Fruit fly (Drosophila melanogaster) whole organism, embryonic: ENCODE results near the gene CG11726.

ENCODE experiments used
- Blimp-1 ChIP-seq: fragments of 200-800 bp; sonication (Bioruptor generic); optimal IDR thresholded peaks from 3 replicates; lab custom pipeline; 2018; ENCODE audit warnings: missing biosample characterization, missing genetic modification characterization, mild to moderate bottlenecking, moderate library complexity, missing genetic modification reagents
- CG10366 ChIP-seq: fragments of 200-800 bp; sonication (Bioruptor generic); IDR thresholded peaks from 2 replicates; pipeline ENCODE4 v1.3.6; 2022; ENCODE audit warnings: missing biosample characterization, missing genetic modification characterization
- CG10462 ChIP-seq: fragments of 200-800 bp; sonication (Bioruptor generic); optimal IDR thresholded peaks from 2 replicates; lab custom pipeline; 2016; ENCODE audit warnings: missing biosample characterization, missing genetic modification characterization
- CG10565 ChIP-seq: fragments of 200-800 bp; sonication (Bioruptor generic); optimal IDR thresholded peaks from 3 replicates; lab custom pipeline; 2016; ENCODE audit warnings: missing biosample characterization, mild to moderate bottlenecking, missing genetic modification characterization
- CG11247 ChIP-seq: fragments of 200-800 bp; sonication (Bioruptor generic); IDR thresholded peaks from 2 replicates; pipeline ENCODE4 v1.3.6; 2022; ENCODE audit warnings: missing biosample characterization, missing genetic modification characterization
- CG12236 ChIP-seq: fragments of 200-800 bp; sonication (Bioruptor generic); optimal IDR thresholded peaks from 2 replicates; lab custom pipeline; 2016; ENCODE audit warnings: missing biosample characterization, missing genetic modification characterization
- CG13775 ChIP-seq: fragments of 200-800 bp; sonication (Bioruptor generic); optimal IDR thresholded peaks from 3 replicates; lab custom pipeline; 2017; ENCODE audit warnings: missing biosample characterization, mild to moderate bottlenecking, missing genetic modification characterization
- CG17829 ChIP-seq: fragments of 200-800 bp; optimal IDR thresholded peaks from 2 replicates; lab custom pipeline; 2019; ENCODE audit warnings: missing biosample characterization, mild to moderate bottlenecking, missing genetic modification characterization, moderate library complexity
- CG17912 ChIP-seq: fragments of 200-800 bp; sonication (Bioruptor generic); optimal IDR thresholded peaks from 2 replicates; lab custom pipeline; 2018; ENCODE audit warnings: missing biosample characterization, mild to moderate bottlenecking, missing genetic modification characterization
- CG2129 ChIP-seq: fragments of 200-800 bp; sonication (Bioruptor generic); IDR thresholded peaks from 2 replicates; pipeline ENCODE4 v1.3.6; 2022; ENCODE audit warnings: missing biosample characterization, missing genetic modification characterization; ENCODE audit not compliant: partially characterized antibody
- CG30020 ChIP-seq: fragments of 200-800 bp; optimal IDR thresholded peaks from 2 replicates; lab custom pipeline; 2019; ENCODE audit warnings: missing biosample characterization, mild to moderate bottlenecking, missing genetic modification characterization, moderate library complexity
- CG30403 ChIP-seq: fragments of 200-800 bp; sonication (Bioruptor generic); optimal IDR thresholded peaks from 3 replicates; lab custom pipeline; 2016; ENCODE audit warnings: missing biosample characterization, missing genetic modification characterization
- CG31441 ChIP-seq: fragments of 200-800 bp; sonication (Bioruptor generic); IDR thresholded peaks from 2 replicates; pipeline ENCODE4 v1.3.6; 2022; ENCODE audit warnings: missing biosample characterization, missing genetic modification characterization
- CG32767 ChIP-seq: fragments of 200-800 bp; sonication (Bioruptor generic); IDR thresholded peaks from 2 replicates; pipeline ENCODE4 v1.3.6; 2022; ENCODE audit warnings: missing biosample characterization, missing genetic modification characterization
- CG34224 ChIP-seq: fragments of 200-800 bp; sonication (Bioruptor generic); IDR thresholded peaks from 3 replicates; pipeline ENCODE4 v1.3.6; 2022; ENCODE audit warnings: missing biosample characterization, missing genetic modification characterization; ENCODE audit not compliant: partially characterized antibody
- CG43689 ChIP-seq: fragments of 200-800 bp; sonication (Bioruptor generic); IDR thresholded peaks from 2 replicates; pipeline ENCODE4 v1.3.6; 2022; ENCODE audit warnings: missing biosample characterization, missing genetic modification characterization
- CG4854 ChIP-seq: fragments of 200-800 bp; sonication (Bioruptor generic); optimal IDR thresholded peaks from 2 replicates; lab custom pipeline; 2016; ENCODE audit warnings: missing biosample characterization, missing genetic modification characterization, inconsistent platforms
- CG5180 ChIP-seq: fragments of 200-800 bp; sonication (Bioruptor generic); optimal IDR thresholded peaks from 3 replicates; lab custom pipeline; 2017; ENCODE audit warnings: missing biosample characterization, missing genetic modification characterization, mild to moderate bottlenecking, moderate library complexity, missing genetic modification reagents
- CG7786 ChIP-seq: fragments of 200-800 bp; sonication (Bioruptor generic); optimal IDR thresholded peaks from 2 replicates; lab custom pipeline; 2016; ENCODE audit warnings: missing biosample characterization, missing genetic modification characterization
- CG8089 ChIP-seq: fragments of 200-800 bp; sonication (Bioruptor generic); optimal IDR thresholded peaks from 3 replicates; lab custom pipeline; 2016; ENCODE audit warnings: missing biosample characterization, missing genetic modification characterization
- CG8281 ChIP-seq: fragments of 200-800 bp; sonication (Bioruptor generic); optimal IDR thresholded peaks from 2 replicates; lab custom pipeline; 2018; ENCODE audit warnings: missing biosample characterization, mild to moderate bottlenecking, missing genetic modification characterization, moderate library complexity
- CG9609 ChIP-seq: fragments of 200-800 bp; sonication (Bioruptor generic); optimal IDR thresholded peaks from 3 replicates; lab custom pipeline; 2016; ENCODE audit warnings: missing biosample characterization, missing genetic modification characterization
- Dll ChIP-seq: fragments of 200-800 bp; sonication (Bioruptor generic); IDR thresholded peaks from 4 replicates; pipeline ENCODE4 v1.3.6; 2022; ENCODE audit warnings: missing biosample characterization, missing genetic modification characterization; ENCODE audit not compliant: partially characterized antibody
- Doc3 ChIP-seq: fragments of 200-800 bp; sonication (Bioruptor generic); IDR thresholded peaks from 3 replicates; pipeline ENCODE4 v1.3.6; 2022; ENCODE audit warnings: missing biosample characterization, missing genetic modification characterization; ENCODE audit not compliant: partially characterized antibody
- ERR ChIP-seq: fragments of 200-800 bp; sonication (Bioruptor generic); optimal IDR thresholded peaks from 2 replicates; lab custom pipeline; 2016; ENCODE audit warnings: missing biosample characterization, missing genetic modification characterization
- Fer3 ChIP-seq: fragments of 200-800 bp; sonication (Bioruptor generic); optimal IDR thresholded peaks from 2 replicates; lab custom pipeline; 2018; ENCODE audit warnings: missing biosample characterization, mild to moderate bottlenecking, missing genetic modification characterization, moderate library complexity
- HLH4C ChIP-seq: fragments of 200-800 bp; sonication (Bioruptor generic); IDR thresholded peaks from 3 replicates; pipeline ENCODE4 v1.3.6; 2022; ENCODE audit warnings: missing biosample characterization, missing genetic modification characterization; ENCODE audit not compliant: partially characterized antibody
- HLHmδ ChIP-seq: fragments of 200-800 bp; sonication (Bioruptor generic); optimal IDR thresholded peaks from 2 replicates; lab custom pipeline; 2018; ENCODE audit warnings: missing biosample characterization, mild to moderate bottlenecking, missing genetic modification characterization, moderate library complexity
- Hr78 ChIP-seq, 2 experiments: fragments of 200-800 bp in 1 of 2; fragments of >200 bp in 1 of 2; sonication (Bioruptor generic) in 1 of 2; optimal IDR thresholded peaks; 2 replicates each; lab custom pipeline; 2017 to 2019; ENCODE audit warnings: missing biosample characterization in 2 of 2, missing genetic modification characterization in 2 of 2, mild to moderate bottlenecking in 1 of 2, moderate library complexity in 1 of 2
- Lim3 ChIP-seq: fragments of 200-800 bp; sonication (Bioruptor generic); IDR thresholded peaks from 2 replicates; pipeline ENCODE4 v1.3.6; 2022; ENCODE audit warnings: missing biosample characterization, missing genetic modification characterization
- Oaz ChIP-seq: fragments of 200-800 bp; sonication (Bioruptor generic); IDR thresholded peaks from 2 replicates; pipeline ENCODE4 v1.3.6; 2022; ENCODE audit warnings: missing biosample characterization, missing genetic modification characterization
- Side ChIP-seq: fragments of 200-800 bp; sonication (Bioruptor generic); optimal IDR thresholded peaks from 2 replicates; lab custom pipeline; 2016; ENCODE audit warnings: missing biosample characterization, missing genetic modification characterization
- Sox102F ChIP-seq: fragments of 200-800 bp; sonication (Bioruptor generic); optimal IDR thresholded peaks from 2 replicates; lab custom pipeline; 2018; ENCODE audit warnings: missing biosample characterization, mild to moderate bottlenecking, missing genetic modification characterization, moderate library complexity
- Stat92E ChIP-seq, 3 experiments: fragments of >200 bp in 2 of 3; fragments of 200-800 bp in 1 of 3; sonication (Bioruptor generic) in 1 of 3; optimal IDR thresholded peaks; 2 replicates each; lab custom pipeline; 2017 to 2019; ENCODE audit warnings: missing biosample characterization in 3 of 3, missing genetic modification characterization in 3 of 3, mild to moderate bottlenecking in 1 of 3, moderate library complexity in 1 of 3
- TFAM ChIP-seq: fragments of 200-800 bp; sonication (Bioruptor generic); optimal IDR thresholded peaks from 2 replicates; lab custom pipeline; 2017; ENCODE audit warnings: missing biosample characterization, missing genetic modification characterization, inconsistent platforms
- chif ChIP-seq, 2 experiments: fragments of 200-800 bp; sonication (Bioruptor generic); optimal IDR thresholded peaks; 3 replicates each; lab custom pipeline; 2016; ENCODE audit warnings: missing biosample characterization in 2 of 2, missing genetic modification characterization in 2 of 2
- exex ChIP-seq: fragments of 200-800 bp; sonication (Bioruptor generic); optimal IDR thresholded peaks from 4 replicates; lab custom pipeline; 2018; ENCODE audit warnings: missing biosample characterization, mild to moderate bottlenecking, missing genetic modification characterization, moderate library complexity
- eyg ChIP-seq: fragments of 200-800 bp; sonication (Bioruptor generic); optimal IDR thresholded peaks from 3 replicates; lab custom pipeline; 2016; ENCODE audit warnings: missing biosample characterization, missing genetic modification characterization
- grn ChIP-seq: fragments of 200-800 bp; sonication (Bioruptor generic); optimal IDR thresholded peaks from 3 replicates; lab custom pipeline; 2017; ENCODE audit warnings: missing biosample characterization, missing genetic modification characterization
- klu ChIP-seq: fragments of 200-800 bp; sonication (Bioruptor generic); IDR thresholded peaks from 2 replicates; pipeline ENCODE4 v1.3.6; 2022; ENCODE audit warnings: missing biosample characterization, missing genetic modification characterization
- nerfin-1 ChIP-seq: fragments of 200-800 bp; sonication (Bioruptor generic); optimal IDR thresholded peaks from 3 replicates; lab custom pipeline; 2019; ENCODE audit warnings: missing biosample characterization, mild to moderate bottlenecking, missing genetic modification characterization, moderate library complexity
- otp ChIP-seq: fragments of 200-800 bp; sonication (Bioruptor generic); IDR thresholded peaks from 3 replicates; pipeline ENCODE4, ENCODE4 v1.3.6; 2022; ENCODE audit warnings: missing biosample characterization, missing genetic modification characterization
- slp2 ChIP-seq: fragments of 200-800 bp; sonication (Bioruptor generic); optimal IDR thresholded peaks from 2 replicates; lab custom pipeline; 2016; ENCODE audit warnings: missing biosample characterization, missing genetic modification characterization
- sqz ChIP-seq: fragments of 200-800 bp; sonication (Bioruptor generic); optimal IDR thresholded peaks from 3 replicates; lab custom pipeline; 2018; ENCODE audit warnings: missing biosample characterization, mild to moderate bottlenecking, missing genetic modification characterization
- stwl ChIP-seq: fragments of 200-800 bp; sonication (Bioruptor generic); optimal IDR thresholded peaks from 3 replicates; lab custom pipeline; 2018; ENCODE audit warnings: missing biosample characterization, mild to moderate bottlenecking, missing genetic modification characterization, moderate library complexity
- vvl ChIP-seq: fragments of 200-800 bp; sonication (Bioruptor generic); IDR thresholded peaks from 2 replicates; pipeline ENCODE4 v1.3.6; 2022; ENCODE audit warnings: missing biosample characterization, missing genetic modification characterization
- z ChIP-seq: fragments of 200-800 bp; sonication (Bioruptor generic); IDR thresholded peaks from 3 replicates; pipeline ENCODE4 v1.3.6; 2022; ENCODE audit warnings: missing biosample characterization, missing genetic modification characterization
- zen2 ChIP-seq: fragments of 200-800 bp; sonication (Bioruptor generic); IDR thresholded peaks from 3 replicates; pipeline ENCODE4 v1.3.6; 2022; ENCODE audit warnings: missing biosample characterization, missing genetic modification characterization; ENCODE audit not compliant: partially characterized antibody

Gene CG11726

dm6 chr3L:11431251-11431925 is 36.9 kb downstream of the CG11726 start (continued):
- TF ChIP-seq Hr78 (GFP tag; optimal IDR thresholded peaks at IDR 0.05; lab: Kevin White, UChicago) (no peak), CG34224 (GFP tag; lab: Robert Waterston, UW) (no peak), CG8281 (tag; lab: Kevin White, UChicago) (peak; percentile 48), otp (GFP tag; lab: Robert Waterston, UW) (peak; percentile 89), CG17912 (GFP tag; lab: Kevin White, UChicago) (peak; percentile 36), CG9609 (peak; percentile 68), Side (GFP tag; lab: Kevin White, UChicago) (peak; percentile 45), Oaz (GFP tag; lab: Robert Waterston, UW) (peak; percentile 68), CG7786 (peak; percentile 73), TFAM (no peak), Fer3 (peak; percentile 66), Stat92E (GFP tag; optimal IDR thresholded peaks at IDR 0.05; lab: Kevin White, UChicago) (no peak), eyg (GFP tag; lab: Kevin White, UChicago) (no peak), slp2 (no peak), stwl (no peak), Sox102F (GFP tag; lab: Kevin White, UChicago) (peak; percentile 90), CG30020 (tag; lab: Kevin White, UChicago) (no peak), CG2129 (no peak), zen2 (GFP tag; lab: Robert Waterston, UW) (no peak), klu (GFP tag; lab: Robert Waterston, UW) (peak; percentile 65; the same call in 1 of the 2 replicates), Doc3 (no peak), HLHmδ (no peak), exex (no peak), CG4854 (GFP tag; lab: Kevin White, UChicago) (peak; percentile 8), vvl (GFP tag; lab: Robert Waterston, UW) (peak; percentile 85), CG11247 (GFP tag; lab: Robert Waterston, UW) (peak; percentile 84), CG5180 (GFP tag; lab: Kevin White, UChicago) (no peak), CG12236 (no peak), sqz (GFP tag; lab: Kevin White, UChicago) (peak; percentile 23), CG31441 (GFP tag; lab: Robert Waterston, UW) (peak; percentile 65), Blimp-1 (GFP tag; lab: Kevin White, UChicago) (peak; percentile 33), grn (GFP tag; lab: Kevin White, UChicago) (no peak), CG13775 (GFP tag; lab: Kevin White, UChicago) (peak; percentile 51), CG43689 (peak; percentile 64), Lim3 (peak; percentile 78; the same call in 1 of the 2 replicates), HLH4C (GFP tag; lab: Robert Waterston, UW) (no peak), CG30403 (GFP tag; lab: Kevin White, UChicago) (peak; percentile 86), CG10366 (peak; percentile 89), ERR (peak; percentile 42), z (0 out of 3 replicates have a peak, but pooled peaks have one; percentile 26), CG10565 (no peak), nerfin-1 (tag; lab: Kevin White, UChicago) (peak; percentile 44), CG10462 (peak; percentile 40), CG32767 (GFP tag; lab: Robert Waterston, UW) (peak; percentile 50; the same call in 1 of the 2 replicates), CG8089 (GFP tag; lab: Kevin White, UChicago) (peak; percentile 56), CG17829 (tag; lab: Kevin White, UChicago) (peak; percentile 38), Dll (GFP tag; lab: Robert Waterston, UW) (no peak), chif (GFP tag; optimal IDR thresholded peaks at IDR 0.05; lab: Kevin White, UChicago) (peak; percentile 60 to 71)
